Worm (Caenorhabditis elegans): ENCODE data around the gene clec-86.

Gene clec-86

ce11 chrX:7155879-7156278 lies 16.2 kb downstream of the clec-86 start, which contains the start of gene C54D1.7:
Gene C54D1.7 (minus strand): TSS chrX:7156035.
- TF ChIP-seq nhr-84 (tag; optimal IDR thresholded peaks at IDR 0.05) (no peak), nhr-85 (tag) (peak; percentile 72), egl-27 (tag; optimal IDR thresholded peaks at IDR 0.05) (no peak), C04F5.9 (tag; optimal IDR thresholded peaks at IDR 0.05) (no peak), zip-4 (GFP tag; optimal IDR thresholded peaks at IDR 0.05) (no peak), ama-1 (optimal IDR thresholded peaks at IDR 0.05) (no peak), alr-1 (tag; optimal IDR thresholded peaks at IDR 0.05; ENCODE audit: borderline replicate concordance) (no peak), sup-37 (GFP tag; optimal IDR thresholded peaks at IDR 0.05) (no peak), lin-13 (GFP tag; optimal IDR thresholded peaks at IDR 0.05) (no peak), elt-3 (tag; optimal IDR thresholded peaks at IDR 0.05) (peak in 1 of 6 experiments; percentile 46), irx-1 (tag; optimal IDR thresholded peaks at IDR 0.05) (no peak), nhr-28 (tag; optimal IDR thresholded peaks at IDR 0.05) (no peak), aha-1 (tag; optimal IDR thresholded peaks at IDR 0.05) (no peak), sptf-1 (tag; optimal IDR thresholded peaks at IDR 0.05) (no peak), ztf-11 (tag; optimal IDR thresholded peaks at IDR 0.05) (no peak), pag-3 (tag; optimal IDR thresholded peaks at IDR 0.05; ENCODE audit: borderline replicate concordance, insufficient read depth) (no peak), ceh-63 (GFP tag; optimal IDR thresholded peaks at IDR 0.05) (no peak), mdl-1 (tag; optimal IDR thresholded peaks at IDR 0.05) (no peak), ceh-8 (GFP tag; optimal IDR thresholded peaks at IDR 0.05) (no peak), snu-23 (GFP tag; optimal IDR thresholded peaks at IDR 0.05) (no peak), blmp-1 (tag; optimal IDR thresholded peaks at IDR 0.05) (peak; percentile 29), nhr-47 (tag; optimal IDR thresholded peaks at IDR 0.05) (no peak), lir-3 (tag; optimal IDR thresholded peaks at IDR 0.05; ENCODE audit: poor library complexity) (no peak), nhr-71 (tag; optimal IDR thresholded peaks at IDR 0.05) (no peak), fkh-8 (tag; optimal IDR thresholded peaks at IDR 0.05) (no peak)

ce11 chrX:7157483-7157882 lies 17.8 kb downstream of the clec-86 start:
- no peak for TF ChIP-seq egl-27 (tag; optimal IDR thresholded peaks at IDR 0.05)
- TF ChIP-seq zag-1 (tag; optimal IDR thresholded peaks at IDR 0.05), result no peak
- TF ChIP-seq xbp-1 (tag; optimal IDR thresholded peaks at IDR 0.05), result no peak
- TF ChIP-seq snu-23 (GFP tag; optimal IDR thresholded peaks at IDR 0.05), result peak; percentile 24
- peak; percentile 40 for TF ChIP-seq nhr-20 (tag; optimal IDR thresholded peaks at IDR 0.05)
- TF ChIP-seq nhr-85 (tag), result peak; percentile 70
- TF ChIP-seq lin-35 (GFP tag; optimal IDR thresholded peaks at IDR 0.05), result peak in 1 of 2 experiments; percentile 31
- peak in 1 of 6 experiments; percentile 25 for TF ChIP-seq elt-3 (tag; optimal IDR thresholded peaks at IDR 0.05)
- peak; percentile 64 for TF ChIP-seq blmp-1 (tag; optimal IDR thresholded peaks at IDR 0.05)
- TF ChIP-seq unc-130 (tag; optimal IDR thresholded peaks at IDR 0.05), result peak; percentile 44
- TF ChIP-seq lin-14 (GFP tag; optimal IDR thresholded peaks at IDR 0.05), result peak; percentile 45

- TF ChIP-seq vab-15 (tag; optimal IDR thresholded peaks at IDR 0.05), result no peak
- no peak for TF ChIP-seq mep-1 (tag; optimal IDR thresholded peaks at IDR 0.05)
- TF ChIP-seq ceh-63 (GFP tag; optimal IDR thresholded peaks at IDR 0.05), result no peak
- TF ChIP-seq ztf-4 (tag; optimal IDR thresholded peaks at IDR 0.05), result no peak
- TF ChIP-seq nhr-85 (tag), result peak; percentile 35
Measured at ce11 chrX:7158736-7159135, 19.1 kb downstream of the clec-86 start, which contains the start of gene pgp-10. Gene pgp-10 (plus strand): TSS chrX:7159036.

- TF ChIP-seq efl-1 (optimal IDR thresholded peaks at IDR 0.05) (no peak), efl-1 (GFP tag; optimal IDR thresholded peaks at IDR 0.05 in 1 of 2) (peak in 1 of 2 experiments; percentile 14), F16B12.6 (tag; optimal IDR thresholded peaks at IDR 0.05) (no peak), ztf-11 (tag; optimal IDR thresholded peaks at IDR 0.05) (peak in 1 of 2 experiments; percentile 20)
Measured at ce11 chrX:7162764-7163163, 23.1 kb downstream of the clec-86 start.
